Worm (Caenorhabditis elegans): ENCODE measurements around the gene F46C5.9.

DNA sequence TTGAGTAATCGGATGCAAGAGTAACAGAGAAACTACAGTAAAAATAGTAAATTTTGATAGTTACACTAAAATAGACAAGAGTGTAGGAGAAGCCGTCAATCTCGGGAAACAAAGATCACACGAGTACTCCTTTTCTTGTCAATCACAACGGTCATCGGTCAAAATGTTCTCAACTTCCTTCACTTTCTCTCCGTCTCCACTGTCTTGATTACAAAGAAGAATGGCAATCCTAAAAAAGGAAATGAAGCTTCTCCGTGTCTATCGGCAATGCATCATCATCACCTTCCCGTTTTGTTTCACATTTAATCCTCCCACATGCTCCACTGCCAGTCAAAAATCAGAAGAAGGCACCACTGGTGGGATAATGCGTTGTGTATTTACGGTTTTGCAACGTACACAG lies 10.8 kb downstream of the F46C5.9 start:
- TF ChIP-seq ceh-79 (tag; optimal IDR thresholded peaks at IDR 0.05) = no peak
- TF ChIP-seq nfya-2 (GFP tag; IDR thresholded peaks at IDR 0.05) = no peak
- no peak for TF ChIP-seq F55B11.4 (tag; optimal IDR thresholded peaks at IDR 0.05; ENCODE audit: borderline replicate concordance, insufficient read depth)
- no peak for TF ChIP-seq efl-1 (GFP tag; optimal IDR thresholded peaks at IDR 0.05)
